Fruit fly (Drosophila melanogaster) whole organism, prepupa: Measurements from ENCODE around the gene CG5440.

Experiments
- CG10669 ChIP-seq: fragments of 200-800 bp; sonication (Bioruptor generic); optimal IDR thresholded peaks from 3 replicates; lab custom pipeline; 2018; ENCODE audit warnings: missing biosample characterization, mild to moderate bottlenecking, missing genetic modification characterization, moderate library complexity
- CG16779 ChIP-seq: fragments of 200-800 bp; sonication (Bioruptor generic); optimal IDR thresholded peaks from 3 replicates; lab custom pipeline; 2017; ENCODE audit warnings: missing biosample characterization, mild to moderate bottlenecking, missing genetic modification characterization
- CG31627 ChIP-seq: fragments of 200-800 bp; sonication (Bioruptor generic); optimal IDR thresholded peaks from 3 replicates; lab custom pipeline; 2016; ENCODE audit warnings: missing biosample characterization, missing genetic modification characterization
- CG4318 ChIP-seq: fragments of 200-800 bp; sonication (Bioruptor generic); optimal IDR thresholded peaks from 3 replicates; lab custom pipeline; 2017; ENCODE audit warnings: missing biosample characterization, mild to moderate bottlenecking, missing genetic modification characterization
- CG6792 ChIP-seq: fragments of 200-800 bp; sonication (Bioruptor generic); optimal IDR thresholded peaks from 3 replicates; lab custom pipeline; 2016; ENCODE audit warnings: missing biosample characterization, missing genetic modification characterization
- CG6854 ChIP-seq: fragments of 200-800 bp; sonication (Bioruptor generic); optimal IDR thresholded peaks from 2 replicates; lab custom pipeline; 2017; ENCODE audit warnings: missing biosample characterization, mild to moderate bottlenecking, missing genetic modification characterization
- Eip75B ChIP-seq: fragments of 200-800 bp; sonication (Bioruptor generic); optimal IDR thresholded peaks from 3 replicates; lab custom pipeline; 2016; ENCODE audit warnings: missing biosample characterization, missing genetic modification characterization
- Eip78C ChIP-seq: fragments of 200-800 bp; sonication (Bioruptor generic); peaks from one replicate; lab custom pipeline; 2016; ENCODE audit warnings: missing biosample characterization, missing genetic modification characterization
- dsx ChIP-seq: fragments of 200-800 bp; optimal IDR thresholded peaks from 3 replicates; lab custom pipeline; 2019; ENCODE audit warnings: missing biosample characterization, mild to moderate bottlenecking, missing genetic modification characterization, moderate library complexity; ENCODE audit not compliant: poor library complexity, severe bottlenecking
- fd85E ChIP-seq: fragments of 200-800 bp; sonication (Bioruptor generic); optimal IDR thresholded peaks from 3 replicates; lab custom pipeline; 2016; ENCODE audit warnings: missing biosample characterization, missing genetic modification characterization
- lz ChIP-seq: fragments of 200-800 bp; sonication (Bioruptor generic); optimal IDR thresholded peaks from 3 replicates; lab custom pipeline; 2016; ENCODE audit warnings: missing biosample characterization, missing genetic modification characterization
- salr ChIP-seq, 2 experiments: fragments of 200-800 bp; sonication (Bioruptor generic); optimal IDR thresholded peaks; 3 replicates each; lab custom pipeline; 2016 to 2018; ENCODE audit warnings: missing biosample characterization in 2 of 2, missing genetic modification characterization in 2 of 2, mild to moderate bottlenecking in 1 of 2
- svp ChIP-seq: fragments of 200-800 bp; sonication (Bioruptor generic); peaks from one replicate; lab custom pipeline; 2016; ENCODE audit warnings: missing biosample characterization, missing genetic modification characterization

The CG5440 gene

DNA sequence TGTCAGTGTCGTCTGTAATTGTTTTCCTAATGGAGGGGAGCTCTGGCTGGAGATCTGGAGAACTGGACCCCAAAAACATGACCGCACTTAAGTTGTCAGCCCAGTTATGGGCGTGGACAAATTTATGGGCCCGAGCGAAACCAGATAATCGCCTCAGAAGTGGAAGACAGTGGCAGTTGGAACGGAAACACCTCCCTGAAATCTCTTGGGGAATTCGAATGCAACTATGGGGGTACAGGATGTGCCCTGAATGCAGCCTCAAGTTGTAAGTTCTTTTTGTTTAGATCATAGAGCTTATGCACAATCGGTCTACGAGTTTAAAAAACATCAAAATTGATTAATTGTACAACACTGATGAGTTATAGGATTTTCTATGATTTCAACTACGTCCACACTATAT lies 33.8 kb downstream of the CG5440 start, which contains the start of gene CG14346:
Gene CG14346 (plus strand): TSS at position 301 of the 400 bp plus-strand sequence.
- TF ChIP-seq CG16779 (no peak), lz (GFP tag; lab: Kevin White, UChicago) (no peak), CG10669 (GFP tag; lab: Kevin White, UChicago) (no peak), CG6854 (GFP tag; lab: Kevin White, UChicago) (no peak), svp (no peak)

DNA sequence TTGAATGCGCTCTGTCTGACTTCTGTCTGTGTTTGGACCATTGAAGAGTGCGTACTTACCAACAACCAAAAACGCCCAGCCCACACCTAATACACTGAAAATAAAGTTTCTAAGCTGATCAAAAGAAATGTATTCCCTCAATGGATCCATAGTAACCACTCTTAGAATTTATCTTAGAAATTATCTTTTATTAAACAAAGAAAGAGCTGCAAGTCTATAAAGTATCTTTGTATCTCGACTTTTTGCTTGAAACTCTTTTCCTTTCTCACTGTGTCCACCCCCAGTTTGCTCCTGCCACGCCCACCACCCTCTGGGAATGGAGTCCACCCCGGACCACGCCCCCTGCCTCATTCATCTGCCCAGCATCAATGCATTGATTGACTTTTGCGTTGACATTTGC lies 43.7 kb downstream of the CG5440 start:
- TF ChIP-seq CG4318 (GFP tag; lab: Kevin White, UChicago) (no peak), CG6792 (no peak), fd85E (no peak), Eip75B (GFP tag; lab: Kevin White, UChicago) (no peak), salr (GFP tag; optimal IDR thresholded peaks at IDR 0.05; lab: Kevin White, UChicago) (no peak), dsx (GFP tag; lab: Kevin White, UChicago) (no peak), Eip78C (no peak), CG31627 (GFP tag; lab: Kevin White, UChicago) (no peak)
